Worm (Caenorhabditis elegans): ENCODE measurements around the gene Y45G12B.3.

DNA sequence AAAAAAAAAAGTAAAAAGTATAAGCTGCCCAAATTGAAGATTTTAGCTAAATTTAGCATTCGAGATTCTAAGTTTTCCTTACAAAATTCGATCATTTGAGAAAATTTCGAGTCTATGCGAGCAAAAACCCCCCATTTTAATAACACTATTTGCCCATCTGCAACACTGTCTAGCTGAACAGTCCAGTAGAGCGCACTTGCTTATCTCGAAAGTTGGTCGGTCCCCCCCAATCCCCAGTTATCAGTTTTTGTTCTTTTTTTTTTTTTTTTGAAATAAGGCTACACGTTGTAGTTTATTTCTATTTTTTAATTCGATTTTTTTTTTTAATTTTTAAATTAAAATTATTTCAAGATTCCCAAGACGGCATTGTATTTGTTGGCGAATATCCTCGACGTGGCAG, 38.4 kb downstream of the Y45G12B.3 start:
- no peak for TF ChIP-seq unc-86 (tag; optimal IDR thresholded peaks at IDR 0.05)
- TF ChIP-seq npax-4 (tag; optimal IDR thresholded peaks at IDR 0.05): no peak
- no peak for TF ChIP-seq hlh-15 (tag; optimal IDR thresholded peaks at IDR 0.05)
- TF ChIP-seq ama-1 (optimal IDR thresholded peaks at IDR 0.05): no peak
- no peak for TF ChIP-seq pag-3 (tag; optimal IDR thresholded peaks at IDR 0.05; ENCODE audit: borderline replicate concordance)
- TF ChIP-seq ceh-2 (tag; optimal IDR thresholded peaks at IDR 0.05): no peak
- no peak for TF ChIP-seq lin-11 (tag; optimal IDR thresholded peaks at IDR 0.05)
- no peak for TF ChIP-seq nhr-11 (tag; optimal IDR thresholded peaks at IDR 0.05)
- TF ChIP-seq fkh-10 (GFP tag; optimal IDR thresholded peaks at IDR 0.05): no peak
- no peak for TF ChIP-seq tbx-2 (tag; optimal IDR thresholded peaks at IDR 0.05)
- TF ChIP-seq rnt-1 (tag; optimal IDR thresholded peaks at IDR 0.05): no peak
